Fruit fly (Drosophila melanogaster) whole organism, wandering third instar larva: ENCODE measurements around the gene CG11891.

Experiments
- Dfd ChIP-seq: fragments of >200 bp; optimal IDR thresholded peaks from 2 replicates; lab custom pipeline; 2017; ENCODE audit warnings: missing biosample characterization, missing genetic modification characterization
- lola ChIP-seq: fragments of >200 bp; optimal IDR thresholded peaks from 2 replicates; lab custom pipeline; 2017; ENCODE audit warnings: missing biosample characterization, missing genetic modification characterization
- psq ChIP-seq: fragments of 200-800 bp; sonication (Bioruptor generic); optimal IDR thresholded peaks from 3 replicates; lab custom pipeline; 2017; ENCODE audit warnings: missing biosample characterization, mild to moderate bottlenecking, missing genetic modification characterization, moderate library complexity

DNA sequence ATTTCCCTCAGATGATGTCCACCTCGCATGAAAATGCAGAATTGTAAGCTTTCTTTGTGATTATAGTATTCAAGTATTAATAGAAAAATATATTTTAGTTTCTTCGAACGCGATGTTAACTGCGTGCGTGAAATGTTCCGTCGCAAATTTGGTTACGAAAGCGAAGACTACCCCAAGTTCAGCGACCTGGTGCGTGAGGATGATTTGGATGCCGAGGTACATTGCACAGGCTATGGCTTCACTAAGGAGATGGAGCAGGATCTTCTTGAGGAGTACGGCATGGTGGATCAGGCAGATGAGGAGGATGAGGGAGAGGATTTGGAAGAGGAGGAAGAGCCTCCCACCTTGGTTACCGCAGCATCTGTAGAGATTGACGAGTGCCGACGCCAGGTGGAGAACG is 3.3 kb upstream of the CG11891 start:
- TF ChIP-seq lola (GFP tag; lab: Kevin White, UChicago) (no peak), psq (GFP tag; lab: Kevin White, UChicago) (no peak), Dfd (GFP tag; lab: Kevin White, UChicago) (no peak)
